Fruit fly (Drosophila melanogaster) whole organism, embryonic: ENCODE measurements around the gene tmod.
A peak's percentile ranks its signal among the peaks of the same experiment; 100 is the strongest.

ENCODE experiments used
- ATbp ChIP-seq: fragments of 200-800 bp; sonication (Bioruptor generic); optimal IDR thresholded peaks from 2 replicates; lab custom pipeline; 2017; ENCODE audit warnings: missing biosample characterization, mild to moderate bottlenecking, missing genetic modification characterization, missing genetic modification reagents
- CG10321 ChIP-seq: fragments of 200-800 bp; sonication (Bioruptor generic); IDR thresholded peaks from 2 replicates; pipeline ENCODE4 v1.3.6; 2022; ENCODE audit warnings: missing biosample characterization, missing genetic modification characterization
- CG10565 ChIP-seq: fragments of 200-800 bp; sonication (Bioruptor generic); optimal IDR thresholded peaks from 3 replicates; lab custom pipeline; 2016; ENCODE audit warnings: missing biosample characterization, mild to moderate bottlenecking, missing genetic modification characterization
- CG11504 ChIP-seq: fragments of 200-800 bp; sonication (Bioruptor generic); optimal IDR thresholded peaks from 3 replicates; lab custom pipeline; 2019; ENCODE audit warnings: missing biosample characterization, mild to moderate bottlenecking, missing genetic modification characterization, moderate library complexity
- CG13123 ChIP-seq: fragments of 200-800 bp; sonication (Bioruptor generic); optimal IDR thresholded peaks from 2 replicates; lab custom pipeline; 2016; ENCODE audit warnings: missing biosample characterization, missing genetic modification characterization
- CG13424 ChIP-seq: fragments of 200-800 bp; sonication (Bioruptor generic); optimal IDR thresholded peaks from 2 replicates; lab custom pipeline; 2019; ENCODE audit warnings: missing biosample characterization, mild to moderate bottlenecking, missing genetic modification characterization, moderate library complexity
- CG14710 ChIP-seq: fragments of 200-800 bp; sonication (Bioruptor generic); optimal IDR thresholded peaks from 3 replicates; lab custom pipeline; 2019; ENCODE audit warnings: missing biosample characterization, mild to moderate bottlenecking, missing genetic modification characterization, moderate library complexity
- CG1529 ChIP-seq: fragments of 200-800 bp; sonication (Bioruptor generic); optimal IDR thresholded peaks from 3 replicates; lab custom pipeline; 2018; ENCODE audit warnings: missing biosample characterization, missing genetic modification characterization
- CG18476 ChIP-seq: fragments of 200-800 bp; sonication (Bioruptor generic); optimal IDR thresholded peaks from 2 replicates; lab custom pipeline; 2016; ENCODE audit warnings: missing biosample characterization, mild to moderate bottlenecking, missing genetic modification characterization
- CG2712 ChIP-seq: fragments of 200-800 bp; optimal IDR thresholded peaks from 3 replicates; lab custom pipeline; 2019; ENCODE audit warnings: missing biosample characterization, mild to moderate bottlenecking, missing genetic modification characterization, moderate library complexity
- CG31388 ChIP-seq: fragments of 200-800 bp; sonication (Bioruptor generic); optimal IDR thresholded peaks from 2 replicates; lab custom pipeline; 2016; ENCODE audit warnings: missing biosample characterization, missing genetic modification characterization
- CG3407 ChIP-seq: fragments of 200-800 bp; sonication (Bioruptor generic); optimal IDR thresholded peaks from 2 replicates; lab custom pipeline; 2018; ENCODE audit warnings: missing biosample characterization, mild to moderate bottlenecking, missing genetic modification characterization
- CG4360 ChIP-seq: fragments of 200-800 bp; sonication (Bioruptor generic); IDR thresholded peaks from 2 replicates; pipeline ENCODE4 v1.3.6; 2022; ENCODE audit warnings: missing biosample characterization, missing genetic modification characterization
- CG4424 ChIP-seq: fragments of 200-800 bp; sonication (Bioruptor generic); optimal IDR thresholded peaks from 3 replicates; lab custom pipeline; 2016; ENCODE audit warnings: missing biosample characterization, missing genetic modification characterization
- CG9932 ChIP-seq: fragments of 200-800 bp; sonication (Bioruptor generic); IDR thresholded peaks from 2 replicates; pipeline ENCODE4 v1.3.6; 2022; ENCODE audit warnings: missing biosample characterization, missing genetic modification characterization
- Camta ChIP-seq: fragments of 200-800 bp; sonication (Bioruptor generic); optimal IDR thresholded peaks from 2 replicates; lab custom pipeline; 2016; ENCODE audit warnings: missing biosample characterization, missing genetic modification characterization
- CoRest ChIP-seq: fragments of 200-800 bp; sonication (Bioruptor generic); optimal IDR thresholded peaks from 3 replicates; lab custom pipeline; 2018; ENCODE audit warnings: missing biosample characterization, mild to moderate bottlenecking, missing genetic modification characterization, moderate library complexity
- Dad ChIP-seq: fragments of 200-800 bp; sonication (Bioruptor generic); optimal IDR thresholded peaks from 3 replicates; lab custom pipeline; 2016; ENCODE audit warnings: missing biosample characterization, missing genetic modification characterization
- E2f2 ChIP-seq: fragments of 200-800 bp; sonication (Bioruptor generic); IDR thresholded peaks from 2 replicates; pipeline ENCODE4 v1.3.6; 2022; ENCODE audit warnings: missing biosample characterization, missing genetic modification characterization
- Eip74EF ChIP-seq, 2 experiments: fragments of 200-800 bp in 1 of 2; fragments of >200 bp in 1 of 2; sonication (Bioruptor generic) in 1 of 2; optimal IDR thresholded peaks; 2 replicates each; lab custom pipeline; 2017 to 2019; ENCODE audit warnings: missing biosample characterization in 2 of 2, missing genetic modification characterization in 2 of 2, mild to moderate bottlenecking in 1 of 2, moderate library complexity in 1 of 2
- HLH54F ChIP-seq: fragments of 200-800 bp; sonication (Bioruptor generic); optimal IDR thresholded peaks from 3 replicates; lab custom pipeline; 2016; ENCODE audit warnings: missing biosample characterization, missing genetic modification characterization
- Hr3 ChIP-seq: fragments of 200-800 bp; sonication (Bioruptor generic); optimal IDR thresholded peaks from 3 replicates; lab custom pipeline; 2016; ENCODE audit warnings: missing biosample characterization, missing genetic modification characterization
- NfI ChIP-seq: fragments of 200-800 bp; sonication (Bioruptor generic); optimal IDR thresholded peaks from 3 replicates; lab custom pipeline; 2018; ENCODE audit warnings: missing biosample characterization, mild to moderate bottlenecking, missing genetic modification characterization, moderate library complexity
- PHDP ChIP-seq: fragments of 200-800 bp; sonication (Bioruptor generic); optimal IDR thresholded peaks from 3 replicates; lab custom pipeline; 2018; ENCODE audit warnings: missing biosample characterization, mild to moderate bottlenecking, missing genetic modification characterization, moderate library complexity
- Side ChIP-seq: fragments of 200-800 bp; sonication (Bioruptor generic); optimal IDR thresholded peaks from 2 replicates; lab custom pipeline; 2016; ENCODE audit warnings: missing biosample characterization, missing genetic modification characterization
- Six4 ChIP-seq: fragments of 200-800 bp; sonication (Bioruptor generic); optimal IDR thresholded peaks from 2 replicates; lab custom pipeline; 2016; ENCODE audit warnings: missing biosample characterization, missing genetic modification characterization
- Xrp1 ChIP-seq: fragments of 200-800 bp; sonication (Bioruptor generic); IDR thresholded peaks from 2 replicates; pipeline ENCODE4 v1.3.6; 2022; ENCODE audit warnings: missing biosample characterization, missing genetic modification characterization
- ap ChIP-seq: fragments of 200-800 bp; sonication (Bioruptor generic); IDR thresholded peaks from 2 replicates; pipeline ENCODE4 v1.3.6; 2022; ENCODE audit warnings: missing biosample characterization, missing genetic modification characterization
- bbx ChIP-seq: fragments of 200-800 bp; sonication (Bioruptor generic); IDR thresholded peaks from 2 replicates; pipeline ENCODE4 v1.3.6; 2022; ENCODE audit warnings: missing biosample characterization, missing genetic modification characterization; ENCODE audit not compliant: partially characterized antibody
- btn ChIP-seq: fragments of 200-800 bp; sonication (Bioruptor generic); optimal IDR thresholded peaks from 2 replicates; lab custom pipeline; 2016; ENCODE audit warnings: missing biosample characterization, missing genetic modification characterization
- chm ChIP-seq: fragments of 200-800 bp; sonication (Bioruptor generic); IDR thresholded peaks from 2 replicates; pipeline ENCODE4 v1.3.6; 2022; ENCODE audit warnings: missing biosample characterization, missing genetic modification characterization
- corto ChIP-seq: fragments of 200-800 bp; sonication (Bioruptor generic); optimal IDR thresholded peaks from 2 replicates; lab custom pipeline; 2016; ENCODE audit warnings: missing biosample characterization, mild to moderate bottlenecking, missing genetic modification characterization, moderate library complexity
- crp ChIP-seq, 2 experiments: fragments of 200-800 bp; sonication (Bioruptor generic); optimal IDR thresholded peaks; 2 replicates in 1 of 2; 3 replicates in 1 of 2; lab custom pipeline; 2017; ENCODE audit warnings: missing biosample characterization in 2 of 2, missing genetic modification characterization in 2 of 2, mild to moderate bottlenecking in 1 of 2, moderate library complexity in 1 of 2
- dmrt99B ChIP-seq: fragments of 200-800 bp; sonication (Bioruptor generic); optimal IDR thresholded peaks from 2 replicates; lab custom pipeline; 2018; ENCODE audit warnings: missing biosample characterization, mild to moderate bottlenecking, missing genetic modification characterization, moderate library complexity
- dysf ChIP-seq: fragments of 200-800 bp; sonication (Bioruptor generic); IDR thresholded peaks from 3 replicates; pipeline ENCODE4 v1.3.6; 2022; ENCODE audit warnings: missing biosample characterization, missing genetic modification characterization
- fd96Cb ChIP-seq: fragments of 200-800 bp; sonication (Bioruptor generic); optimal IDR thresholded peaks from 2 replicates; lab custom pipeline; 2018; ENCODE audit warnings: missing biosample characterization, mild to moderate bottlenecking, missing genetic modification characterization, moderate library complexity
- fu2 ChIP-seq: fragments of 200-800 bp; sonication (Bioruptor generic); optimal IDR thresholded peaks from 2 replicates; lab custom pipeline; 2016; ENCODE audit warnings: missing biosample characterization, missing genetic modification characterization
- ken ChIP-seq: fragments of 200-800 bp; sonication (Bioruptor generic); IDR thresholded peaks from 3 replicates; pipeline ENCODE4 v1.3.6; 2022; ENCODE audit warnings: missing biosample characterization, missing genetic modification characterization
- lola ChIP-seq, 3 experiments: fragments of >200 bp in 2 of 3; fragments of 200-800 bp in 1 of 3; sonication (Bioruptor generic) in 1 of 3; optimal IDR thresholded peaks; 2 replicates each; lab custom pipeline; 2017 to 2019; ENCODE audit warnings: missing biosample characterization in 3 of 3, missing genetic modification characterization in 3 of 3, mild to moderate bottlenecking in 1 of 3, moderate library complexity in 1 of 3
- lov ChIP-seq, 2 experiments: fragments of 200-800 bp in 1 of 2; fragments of >200 bp in 1 of 2; sonication (Bioruptor generic) in 1 of 2; IDR thresholded peaks in 1 of 2; optimal IDR thresholded peaks in 1 of 2; 2 replicates in 1 of 2; 3 replicates in 1 of 2; pipeline versions ENCODE4 v1.3.6 to Lab custom; 2017 to 2022; ENCODE audit warnings: missing biosample characterization in 1 of 2, missing genetic modification characterization in 1 of 2
- pan ChIP-seq, 4 experiments: fragments of >200 bp in 3 of 4; fragments of 200-800 bp in 1 of 4; sonication (Bioruptor generic) in 1 of 4; optimal IDR thresholded peaks in 3 of 4; IDR thresholded peaks in 1 of 4; 2 replicates each; pipeline versions ENCODE4 v1.3.6 to Lab custom; 2017 to 2022; ENCODE audit warnings: missing biosample characterization in 2 of 4, missing genetic modification characterization in 2 of 4, mixed read lengths in 1 of 4
- pum ChIP-seq: fragments of 200-800 bp; sonication (Bioruptor generic); optimal IDR thresholded peaks from 2 replicates; lab custom pipeline; 2016; ENCODE audit warnings: missing biosample characterization, missing genetic modification characterization
- sna ChIP-seq: fragments of 200-800 bp; sonication (Bioruptor generic); IDR thresholded peaks from 2 replicates; pipeline ENCODE4 v1.3.6; 2022; ENCODE audit warnings: missing biosample characterization, missing genetic modification characterization; ENCODE audit not compliant: partially characterized antibody
- tio ChIP-seq: fragments of 200-800 bp; sonication (Bioruptor generic); optimal IDR thresholded peaks from 2 replicates; lab custom pipeline; 2017; ENCODE audit warnings: missing biosample characterization, missing genetic modification characterization, inconsistent platforms
- trh ChIP-seq: fragments of 200-800 bp; sonication (Bioruptor generic); optimal IDR thresholded peaks from 2 replicates; lab custom pipeline; 2016; ENCODE audit warnings: missing biosample characterization, missing genetic modification characterization
- vfl ChIP-seq: fragments of 200-800 bp; sonication (Bioruptor generic); optimal IDR thresholded peaks from 2 replicates; lab custom pipeline; 2016; ENCODE audit warnings: missing biosample characterization, missing genetic modification characterization
- zen2 ChIP-seq: fragments of 200-800 bp; sonication (Bioruptor generic); IDR thresholded peaks from 3 replicates; pipeline ENCODE4 v1.3.6; 2022; ENCODE audit warnings: missing biosample characterization, missing genetic modification characterization; ENCODE audit not compliant: partially characterized antibody

tmod gene

dm6 chr3R:30531989-30532653, at the start of gene tmod:
tmod (plus strand) TSS chr3R:30532607.
- TF ChIP-seq PHDP (tag; lab: Kevin White, UChicago) (peak; percentile 48), CG11504 (tag; lab: Kevin White, UChicago) (peak; percentile 74), CG9932 (GFP tag; lab: Robert Waterston, UW) (0 out of 2 replicates have a peak, but pooled peaks have one; percentile 16), corto (GFP tag; lab: Kevin White, UChicago) (no peak), ap (GFP tag; lab: Robert Waterston, UW) (no peak), tio (peak; percentile 34), trh (GFP tag; lab: Kevin White, UChicago) (no peak), CG13424 (peak; percentile 63), CG2712 (peak; percentile 65), CG18476 (GFP tag; lab: Kevin White, UChicago) (peak; percentile 45), CoRest (peak; percentile 66), Xrp1 (GFP tag; lab: Robert Waterston, UW) (peak; percentile 29; the same call in 1 of the 2 replicates), CG10565 (no peak), CG4360 (GFP tag; lab: Robert Waterston, UW) (no peak), CG13123 (GFP tag; lab: Kevin White, UChicago) (no peak), pan (optimal IDR thresholded peaks at IDR 0.05; lab: Kevin White, UChicago) (no peak), pan (GFP tag; optimal IDR thresholded peaks at IDR 0.05 in 1 of 2, IDR thresholded peaks at IDR 0.05 in 1 of 2) (no peak), chm (peak; percentile 52; the same call in 1 of the 2 replicates), sna (GFP tag; lab: Robert Waterston, UW) (no peak), CG3407 (GFP tag; lab: Kevin White, UChicago) (peak; percentile 25), CG10321 (GFP tag; lab: Robert Waterston, UW) (peak; percentile 95), Camta (GFP tag; lab: Kevin White, UChicago) (peak; percentile 27), fu2 (GFP tag; lab: Kevin White, UChicago) (no peak), bbx (GFP tag; lab: Robert Waterston, UW) (peak; percentile 35; the same call in 1 of the 2 replicates), dysf (GFP tag; lab: Robert Waterston, UW) (peak; percentile 51; the same call in 1 of the 3 replicates), zen2 (GFP tag; lab: Robert Waterston, UW) (peak; percentile 32; the same call in 1 of the 3 replicates), CG14710 (tag; lab: Kevin White, UChicago) (peak; percentile 60), dmrt99B (tag; lab: Kevin White, UChicago) (peak; percentile 80), Side (GFP tag; lab: Kevin White, UChicago) (peak; percentile 3), lov (optimal IDR thresholded peaks at IDR 0.05; lab: Kevin White, UChicago) (no peak), lov (GFP tag; IDR thresholded peaks at IDR 0.05; lab: Robert Waterston, UW) (no peak), NfI (GFP tag; lab: Kevin White, UChicago) (peak; percentile 1), btn (no peak), Dad (GFP tag; lab: Kevin White, UChicago) (peak; percentile 7), crp (GFP tag; optimal IDR thresholded peaks at IDR 0.05; lab: Kevin White, UChicago) (no peak), CG4424 (GFP tag; lab: Kevin White, UChicago) (peak; percentile 36), E2f2 (GFP tag; lab: Robert Waterston, UW) (peak; percentile 20; the same call in 1 of the 2 replicates), Six4 (GFP tag; lab: Kevin White, UChicago) (peak; percentile 50), ken (peak; percentile 66; the same call in 2 of the 3 replicates), lola (GFP tag; optimal IDR thresholded peaks at IDR 0.05; lab: Kevin White, UChicago) (peak in 1 of 3 experiments; percentile 49), HLH54F (peak; percentile 19), fd96Cb (tag; lab: Kevin White, UChicago) (peak; percentile 76), CG1529 (GFP tag; lab: Kevin White, UChicago) (peak; percentile 21), Eip74EF (GFP tag; optimal IDR thresholded peaks at IDR 0.05; lab: Kevin White, UChicago) (no peak), Hr3 (GFP tag; lab: Kevin White, UChicago) (peak; percentile 23), CG31388 (GFP tag; lab: Kevin White, UChicago) (no peak), ATbp (GFP tag; lab: Kevin White, UChicago) (peak; percentile 45), vfl (GFP tag; lab: Kevin White, UChicago) (no peak), pum (GFP tag; lab: Kevin White, UChicago) (peak; percentile 28)
